Worm (Caenorhabditis elegans): ENCODE results near the gene F43H9.3.

F43H9.3 gene

ce11 chrV:8010103-8010502 lies 14.6 kb downstream of the F43H9.3 start, which contains the start of gene Y97E10AR.4:
Gene Y97E10AR.4 (minus strand): TSS chrV:8010233.
- TF ChIP-seq M03D4.4 (tag; optimal IDR thresholded peaks at IDR 0.05), result no peak
- no peak for TF ChIP-seq ceh-83 (GFP tag; optimal IDR thresholded peaks at IDR 0.05)
- TF ChIP-seq ces-1 (GFP tag; optimal IDR thresholded peaks at IDR 0.05), result no peak
- no peak for TF ChIP-seq ceh-43 (GFP tag; optimal IDR thresholded peaks at IDR 0.05)
- no peak for TF ChIP-seq ztf-11 (tag; optimal IDR thresholded peaks at IDR 0.05)
- no peak for TF ChIP-seq hlh-1 (tag; optimal IDR thresholded peaks at IDR 0.05)
- no peak for TF ChIP-seq pha-4 (tag; optimal IDR thresholded peaks at IDR 0.05)
- no peak for TF ChIP-seq mab-5 (tag; optimal IDR thresholded peaks at IDR 0.05)
- no peak for TF ChIP-seq nhr-237 (tag; optimal IDR thresholded peaks at IDR 0.05)
- TF ChIP-seq ceh-39 (tag; optimal IDR thresholded peaks at IDR 0.05), result no peak
- no peak for TF ChIP-seq elt-3 (tag; optimal IDR thresholded peaks at IDR 0.05)
- no peak for TF ChIP-seq blmp-1 (tag; optimal IDR thresholded peaks at IDR 0.05)

DNA sequence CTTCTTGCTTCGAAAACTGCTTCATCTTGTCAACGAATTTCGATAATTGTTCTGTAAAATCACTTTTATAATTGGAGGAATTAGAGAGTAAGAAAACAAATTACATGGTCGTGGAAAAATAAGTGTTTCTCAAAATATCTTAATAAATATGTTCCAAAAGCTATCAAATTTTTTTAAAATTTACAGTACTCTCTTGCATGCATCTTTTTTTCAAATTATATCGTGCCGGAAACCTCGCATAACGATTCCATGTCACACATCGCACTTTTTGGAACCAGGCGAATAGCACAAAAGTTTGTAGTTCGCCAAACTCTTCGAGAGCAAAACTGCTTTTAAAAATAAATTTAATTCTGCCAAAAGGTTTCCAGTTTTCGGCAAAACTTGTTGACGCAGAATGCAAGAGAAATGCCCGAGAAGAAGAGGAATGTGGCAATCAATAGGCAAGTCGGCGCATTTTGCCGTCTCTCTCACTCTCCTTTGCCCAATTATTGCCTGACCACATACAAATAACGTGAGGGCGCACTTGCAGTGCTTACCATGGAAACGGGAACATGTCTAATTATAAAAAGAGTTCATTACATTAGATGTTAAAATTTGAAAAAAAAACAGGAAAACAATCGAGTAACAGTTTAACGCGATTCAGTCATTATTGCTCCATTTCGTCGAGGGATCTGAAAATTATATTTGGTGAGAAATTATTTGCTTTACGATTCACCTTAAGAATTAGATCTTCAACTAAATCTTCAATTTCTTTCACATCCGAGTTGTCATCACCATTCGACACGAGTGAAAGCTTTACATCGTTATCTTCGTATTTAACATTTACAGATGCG lies 17.1 kb downstream of the F43H9.3 start, which contains the start of gene Y97E10AR.3:
Gene Y97E10AR.3 (minus strand): TSS at position 51 of the 833 bp plus-strand sequence.
- peak; percentile 73 for TF ChIP-seq ces-1 (GFP tag; optimal IDR thresholded peaks at IDR 0.05)
- TF ChIP-seq M03D4.4 (tag; optimal IDR thresholded peaks at IDR 0.05), result no peak

DNA sequence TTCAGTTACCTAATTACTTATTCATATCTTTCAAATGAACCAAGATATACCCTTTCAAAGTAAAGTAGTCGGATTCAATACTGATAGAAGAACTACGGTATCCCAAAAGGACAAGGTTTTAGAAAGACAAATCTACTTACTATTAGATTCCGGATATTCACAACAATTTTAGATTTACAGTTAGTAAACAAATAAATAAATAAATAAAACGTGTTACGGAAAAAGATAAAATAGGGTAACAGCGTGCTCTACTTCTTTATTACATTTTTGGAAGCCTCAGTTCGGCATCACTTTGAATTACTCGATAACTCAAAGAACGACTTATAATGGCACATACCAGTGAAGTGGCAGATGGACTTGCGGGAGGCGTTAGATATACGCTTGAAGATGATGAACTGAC lies 19.7 kb downstream of the F43H9.3 start, which contains the start of gene Y97E10AR.8:
Gene Y97E10AR.8 (plus strand): TSS at position 301 of the 400 bp plus-strand sequence.
- TF ChIP-seq blmp-1 (tag; optimal IDR thresholded peaks at IDR 0.05) (no peak), M03D4.4 (tag; optimal IDR thresholded peaks at IDR 0.05) (no peak), ztf-11 (tag; optimal IDR thresholded peaks at IDR 0.05) (no peak), sem-2 (GFP tag; optimal IDR thresholded peaks at IDR 0.05) (no peak), nhr-2 (tag; optimal IDR thresholded peaks at IDR 0.05) (no peak), ces-1 (GFP tag; optimal IDR thresholded peaks at IDR 0.05) (no peak), elt-1 (tag; optimal IDR thresholded peaks at IDR 0.05; ENCODE audit: borderline replicate concordance, insufficient read depth) (no peak), unc-62 (GFP tag; optimal IDR thresholded peaks at IDR 0.05) (no peak), pha-4 (tag; optimal IDR thresholded peaks at IDR 0.05) (no peak), ceh-43 (GFP tag; optimal IDR thresholded peaks at IDR 0.05) (no peak), ham-2 (GFP tag; optimal IDR thresholded peaks at IDR 0.05) (no peak), ceh-39 (tag; optimal IDR thresholded peaks at IDR 0.05) (no peak), nhr-12 (tag; optimal IDR thresholded peaks at IDR 0.05) (no peak), nhr-76 (tag; optimal IDR thresholded peaks at IDR 0.05) (no peak)

DNA sequence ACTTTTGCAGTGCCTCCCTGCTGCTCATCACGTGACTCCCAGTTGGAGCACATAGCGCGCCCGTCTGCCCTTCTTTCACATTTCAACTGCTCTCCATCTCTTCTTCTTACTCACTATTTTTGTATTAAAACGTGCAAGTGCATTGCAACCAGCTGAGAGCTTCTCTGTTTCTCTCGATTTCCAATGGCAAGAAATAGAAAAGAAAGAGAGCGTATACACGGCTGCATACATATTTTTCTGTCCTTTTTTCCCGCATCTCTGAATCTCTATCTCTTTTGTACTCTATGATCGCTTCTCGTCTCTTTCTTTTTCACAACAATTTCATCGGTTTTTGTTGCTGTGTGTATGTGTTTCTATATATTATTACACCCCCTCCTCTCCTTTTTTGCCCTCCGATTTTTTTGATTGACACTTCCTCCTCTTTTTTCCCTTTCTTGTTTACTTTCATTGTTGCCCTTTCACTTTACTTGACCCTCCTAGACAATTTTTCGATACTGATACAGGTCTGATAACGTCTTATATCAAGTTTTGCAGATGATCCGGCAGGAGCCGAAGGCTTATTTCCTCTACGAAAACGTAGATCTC lies 23.7 kb downstream of the F43H9.3 start, which contains the start of gene Y97E10AR.1:
Gene Y97E10AR.1 (plus strand): TSS at position 535 of the 585 bp plus-strand sequence.
- TF ChIP-seq mab-5 (tag; optimal IDR thresholded peaks at IDR 0.05) (peak; percentile 2), lsy-2 (tag; optimal IDR thresholded peaks at IDR 0.05) (peak; percentile 42), drap-1 (GFP tag; optimal IDR thresholded peaks at IDR 0.05) (peak; percentile 39), ceh-83 (GFP tag; optimal IDR thresholded peaks at IDR 0.05) (no peak), nhr-76 (tag; optimal IDR thresholded peaks at IDR 0.05) (no peak), ham-2 (GFP tag; optimal IDR thresholded peaks at IDR 0.05) (no peak), nhr-237 (tag; optimal IDR thresholded peaks at IDR 0.05) (peak; percentile 69), snpc-4 (tag; optimal IDR thresholded peaks at IDR 0.05) (no peak), cnd-1 (tag; optimal IDR thresholded peaks at IDR 0.05) (no peak), hlh-1 (tag; optimal IDR thresholded peaks at IDR 0.05) (peak; percentile 85), zip-8 (tag; optimal IDR thresholded peaks at IDR 0.05) (no peak), mep-1 (tag; optimal IDR thresholded peaks at IDR 0.05) (peak; percentile 43), unc-120 (tag; optimal IDR thresholded peaks at IDR 0.05; ENCODE audit: poor library complexity, severe bottlenecking) (peak; percentile 98), ceh-39 (tag; optimal IDR thresholded peaks at IDR 0.05) (no peak), M03D4.4 (tag; optimal IDR thresholded peaks at IDR 0.05) (no peak), nhr-2 (tag; optimal IDR thresholded peaks at IDR 0.05) (no peak), flh-1 (GFP tag; optimal IDR thresholded peaks at IDR 0.05) (no peak), lin-32 (GFP tag; optimal IDR thresholded peaks at IDR 0.05) (no peak), nhr-28 (tag; optimal IDR thresholded peaks at IDR 0.05) (no peak), tbx-8 (GFP tag; optimal IDR thresholded peaks at IDR 0.05) (no peak), mls-2 (tag; optimal IDR thresholded peaks at IDR 0.05) (peak; percentile 55), sptf-1 (tag; optimal IDR thresholded peaks at IDR 0.05) (peak; percentile 28), nhr-12 (tag; optimal IDR thresholded peaks at IDR 0.05) (no peak), ces-1 (GFP tag; optimal IDR thresholded peaks at IDR 0.05) (peak; percentile 82), pha-4 (tag; optimal IDR thresholded peaks at IDR 0.05) (peak; percentile 7), unc-39 (tag; optimal IDR thresholded peaks at IDR 0.05) (no peak), unc-62 (GFP tag; optimal IDR thresholded peaks at IDR 0.05) (peak; percentile 85), bed-3 (GFP tag; optimal IDR thresholded peaks at IDR 0.05) (no peak), sem-2 (GFP tag; optimal IDR thresholded peaks at IDR 0.05) (no peak), elt-3 (tag; optimal IDR thresholded peaks at IDR 0.05) (no peak), ztf-11 (tag; optimal IDR thresholded peaks at IDR 0.05) (no peak), blmp-1 (tag; optimal IDR thresholded peaks at IDR 0.05) (peak; percentile 55), elt-1 (tag; optimal IDR thresholded peaks at IDR 0.05; ENCODE audit: borderline replicate concordance, insufficient read depth) (no peak), lin-13 (tag; optimal IDR thresholded peaks at IDR 0.05) (no peak), ceh-43 (GFP tag; optimal IDR thresholded peaks at IDR 0.05) (no peak)

Measured in whole organism, mixed stage, embryonic.